Fruit fly (Drosophila melanogaster) whole organism, prepupa: ENCODE measurements around the gene CG31463.

Experiments
- Blimp-1 ChIP-seq: fragments of 200-800 bp; sonication (Bioruptor generic); optimal IDR thresholded peaks from 3 replicates; lab custom pipeline; 2017; ENCODE audit warnings: missing biosample characterization, missing genetic modification characterization, mild to moderate bottlenecking, moderate library complexity, missing genetic modification reagents
- CG1621 ChIP-seq: fragments of 200-800 bp; sonication (Bioruptor generic); optimal IDR thresholded peaks from 3 replicates; lab custom pipeline; 2018; ENCODE audit warnings: missing biosample characterization, mild to moderate bottlenecking, missing genetic modification characterization
- CG6854 ChIP-seq: fragments of 200-800 bp; sonication (Bioruptor generic); optimal IDR thresholded peaks from 2 replicates; lab custom pipeline; 2017; ENCODE audit warnings: missing biosample characterization, mild to moderate bottlenecking, missing genetic modification characterization
- CG8319 ChIP-seq: fragments of 200-800 bp; sonication (Bioruptor generic); optimal IDR thresholded peaks from 3 replicates; lab custom pipeline; 2016; ENCODE audit warnings: missing biosample characterization, missing genetic modification characterization
- Gug ChIP-seq: fragments of 200-800 bp; sonication (Bioruptor generic); IDR thresholded peaks from 2 replicates; pipeline ENCODE4 v1.3.6; 2022; ENCODE audit warnings: missing biosample characterization, missing genetic modification characterization
- Hr4 ChIP-seq: fragments of 200-800 bp; sonication (Bioruptor generic); optimal IDR thresholded peaks from 3 replicates; lab custom pipeline; 2016; ENCODE audit warnings: missing biosample characterization, missing genetic modification characterization
- Lpt ChIP-seq: fragments of 200-800 bp; sonication (Bioruptor generic); optimal IDR thresholded peaks from 3 replicates; lab custom pipeline; 2016; ENCODE audit warnings: missing biosample characterization, missing genetic modification characterization
- fd85E ChIP-seq: fragments of 200-800 bp; sonication (Bioruptor generic); optimal IDR thresholded peaks from 3 replicates; lab custom pipeline; 2016; ENCODE audit warnings: missing biosample characterization, missing genetic modification characterization
- lz ChIP-seq: fragments of 200-800 bp; sonication (Bioruptor generic); optimal IDR thresholded peaks from 3 replicates; lab custom pipeline; 2016; ENCODE audit warnings: missing biosample characterization, missing genetic modification characterization
- net ChIP-seq: fragments of 200-800 bp; sonication (Bioruptor generic); optimal IDR thresholded peaks from 3 replicates; lab custom pipeline; 2016; ENCODE audit warnings: missing biosample characterization, missing genetic modification characterization

DNA sequence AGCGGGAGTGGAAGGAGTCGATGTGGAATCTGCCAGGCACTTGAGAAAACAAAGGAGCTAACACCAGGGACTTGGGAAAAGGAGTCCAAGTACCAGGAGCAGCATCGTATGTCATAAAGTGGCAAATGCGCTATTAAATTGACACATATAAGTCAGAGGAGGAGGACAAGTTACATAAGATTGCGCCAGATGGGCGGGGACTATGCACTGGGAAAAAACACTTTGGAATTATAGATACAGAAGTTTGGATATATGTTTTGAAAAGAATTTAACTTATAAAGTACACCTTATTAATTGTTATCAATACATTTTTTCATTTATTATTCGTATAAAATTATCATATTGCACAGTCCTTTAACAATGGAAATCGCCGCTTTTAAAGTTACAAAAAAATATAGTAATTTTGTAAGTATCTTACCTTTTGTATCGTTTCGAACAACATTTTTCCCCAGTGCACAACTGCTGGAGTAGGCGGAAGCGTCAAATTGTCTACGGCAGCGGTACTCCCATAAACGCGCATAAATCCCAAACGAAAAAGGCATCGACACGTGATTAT, 44.0 kb downstream of the CG31463 start:
- TF ChIP-seq CG6854 = no peak
- no peak for TF ChIP-seq lz (GFP tag; lab: Kevin White, UChicago)
- no peak for TF ChIP-seq Gug (GFP tag; lab: Robert Waterston, UW)
- TF ChIP-seq CG8319 (GFP tag; lab: Kevin White, UChicago) = no peak
- no peak for TF ChIP-seq net (GFP tag; lab: Kevin White, UChicago)
- TF ChIP-seq CG1621 = no peak
- TF ChIP-seq Lpt (GFP tag; lab: Kevin White, UChicago) = no peak
- no peak for TF ChIP-seq fd85E (GFP tag; lab: Kevin White, UChicago)
- TF ChIP-seq Blimp-1 (GFP tag; lab: Kevin White, UChicago) = no peak
- no peak for TF ChIP-seq Hr4 (GFP tag; lab: Kevin White, UChicago)
